Fruit fly (Drosophila melanogaster) whole organism, embryonic: ENCODE results near the gene CG18081.

Experiments used
- CG7745 ChIP-seq: fragments of 200-800 bp; sonication (Bioruptor generic); optimal IDR thresholded peaks from 2 replicates; lab custom pipeline; 2018; ENCODE audit warnings: missing biosample characterization, mild to moderate bottlenecking, missing genetic modification characterization, moderate library complexity
- Chrac-16 ChIP-seq: fragments of 200-800 bp; sonication (Bioruptor generic); optimal IDR thresholded peaks from 3 replicates; lab custom pipeline; 2016; ENCODE audit warnings: missing biosample characterization, missing genetic modification characterization
- nom ChIP-seq: fragments of 200-800 bp; sonication (Bioruptor generic); optimal IDR thresholded peaks from 2 replicates; lab custom pipeline; 2017; ENCODE audit warnings: missing biosample characterization, missing genetic modification characterization, mild to moderate bottlenecking, moderate library complexity, missing genetic modification reagents
- slou ChIP-seq: fragments of 200-800 bp; sonication (Bioruptor generic); optimal IDR thresholded peaks from 3 replicates; lab custom pipeline; 2016; ENCODE audit warnings: missing biosample characterization, missing genetic modification characterization
- tap ChIP-seq: fragments of 200-800 bp; optimal IDR thresholded peaks from 3 replicates; lab custom pipeline; 2019; ENCODE audit warnings: missing biosample characterization, mild to moderate bottlenecking, missing genetic modification characterization, moderate library complexity

DNA sequence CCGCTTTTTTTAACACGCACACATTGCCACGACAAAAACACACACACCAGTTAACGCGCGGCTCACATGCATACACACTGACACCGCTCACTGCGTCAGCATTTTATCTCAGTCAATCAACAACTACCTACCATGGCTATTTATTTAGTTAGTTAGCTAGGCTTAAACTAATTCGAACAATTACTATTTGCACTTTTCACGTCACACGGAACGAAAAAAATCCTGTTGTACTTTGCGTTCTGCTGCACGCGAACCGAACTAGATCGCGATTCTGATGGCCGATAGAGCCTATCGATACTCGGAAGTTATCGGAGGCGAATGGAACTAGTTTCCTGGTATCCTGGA lies 19.1 kb downstream of the CG18081 start, which contains the start of gene fwe:
- TF ChIP-seq nom (no peak), CG7745 (tag; lab: Kevin White, UChicago) (no peak), slou (no peak), tap (tag; lab: Kevin White, UChicago) (no peak), Chrac-16 (GFP tag; lab: Kevin White, UChicago) (no peak)
